Worm (Caenorhabditis elegans) whole organism, L1 larva: Measurements from ENCODE around the gene Y116F11B.2.
A peak's percentile ranks its signal among the peaks of the same experiment; 100 is the strongest.

Experiments used
- C34B4.2 ChIP-seq: sonication (generic microtip); optimal IDR thresholded peaks from 2 replicates; lab custom pipeline; 2017; ENCODE audit warnings: mild to moderate bottlenecking, missing genetic modification characterization, missing compliant biosample characterization
- F16B12.6 ChIP-seq: fragments of 150-350 bp; optimal IDR thresholded peaks from 2 replicates; lab custom pipeline; 2014; ENCODE audit warnings: missing biosample characterization, missing genetic modification characterization
- alr-1 ChIP-seq: fragments of 200-800 bp; sonication (Bioruptor generic); optimal IDR thresholded peaks from 2 replicates; lab custom pipeline; 2018; ENCODE audit warnings: borderline replicate concordance, mild to moderate bottlenecking, missing genetic modification characterization, missing compliant biosample characterization
- aly-2 ChIP-seq: fragments of 150-350 bp; optimal IDR thresholded peaks from 2 replicates; lab custom pipeline; 2014; ENCODE audit warnings: missing biosample characterization, missing genetic modification characterization
- ceh-63 ChIP-seq: fragments of 200-800 bp; sonication (Bioruptor generic); optimal IDR thresholded peaks from 2 replicates; lab custom pipeline; 2018; ENCODE audit warnings: mild to moderate bottlenecking, missing genetic modification characterization, missing compliant biosample characterization
- ceh-8 ChIP-seq: fragments of 200-800 bp; sonication (Bioruptor generic); optimal IDR thresholded peaks from 2 replicates; lab custom pipeline; 2018; ENCODE audit warnings: mild to moderate bottlenecking, missing genetic modification characterization, moderate library complexity, missing compliant biosample characterization
- ceh-88 ChIP-seq: fragments of 200-800 bp; sonication (Bioruptor generic); IDR thresholded peaks from 2 replicates; pipeline ENCODE4 v1.3.6; 2022; ENCODE audit warnings: missing genetic modification characterization, missing compliant biosample characterization
- ces-1 ChIP-seq: fragments of 150-350 bp; optimal IDR thresholded peaks from 2 replicates; lab custom pipeline; 2014; ENCODE audit warnings: missing biosample characterization, missing genetic modification reagents, missing genetic modification characterization
- dsc-1 ChIP-seq: sonication (generic microtip); optimal IDR thresholded peaks from 2 replicates; lab custom pipeline; 2016; ENCODE audit warnings: mild to moderate bottlenecking, missing genetic modification characterization, missing compliant biosample characterization
- efl-1 ChIP-seq, 4 experiments: fragments of 150-350 bp; optimal IDR thresholded peaks in 3 of 4; peaks in 1 of 4; 1 replicate in 1 of 4; 2 replicates in 3 of 4; lab custom pipeline; 2014; ENCODE audit warnings: missing biosample characterization in 2 of 4, missing genetic modification characterization in 2 of 4, missing genetic modification reagents in 2 of 4
- egl-27 ChIP-seq, 2 experiments: fragments of 150-350 bp in 1 of 2; sonication (generic microtip); optimal IDR thresholded peaks; 3 replicates each; lab custom pipeline; 2017 to 2018; ENCODE audit warnings: missing biosample characterization in 2 of 2, missing genetic modification characterization in 2 of 2, missing genetic modification reagents in 2 of 2
- ets-5 ChIP-seq: fragments of 200-800 bp; sonication (Bioruptor generic); IDR thresholded peaks from 2 replicates; pipeline ENCODE4 v1.3.6; 2022; ENCODE audit warnings: missing genetic modification characterization, missing compliant biosample characterization
- fkh-4 ChIP-seq: sonication (generic microtip); optimal IDR thresholded peaks from 2 replicates; lab custom pipeline; 2016; ENCODE audit warnings: missing compliant biosample characterization, missing genetic modification characterization, borderline replicate concordance
- isw-1 ChIP-seq: fragments of 200-800 bp; sonication (Bioruptor generic); IDR thresholded peaks from 2 replicates; pipeline ENCODE4 v1.3.6; 2022; ENCODE audit warnings: missing genetic modification characterization, missing compliant biosample characterization
- lin-14 ChIP-seq: fragments of 200-800 bp; sonication (Bioruptor generic); optimal IDR thresholded peaks from 2 replicates; lab custom pipeline; 2018; ENCODE audit warnings: mild to moderate bottlenecking, missing genetic modification characterization, moderate library complexity, missing compliant biosample characterization
- lin-15B ChIP-seq: fragments of 150-350 bp; sonication (generic microtip); optimal IDR thresholded peaks from 3 replicates; lab custom pipeline; 2014; ENCODE audit warnings: missing biosample characterization, missing genetic modification characterization
- mdl-1 ChIP-seq, 2 experiments: fragments of 150-350 bp; optimal IDR thresholded peaks; 2 replicates each; lab custom pipeline; 2014 to 2017; ENCODE audit warnings: missing biosample characterization in 2 of 2, missing genetic modification characterization in 2 of 2, inconsistent platforms in 1 of 2
- nhr-11 ChIP-seq: fragments of 150-350 bp; optimal IDR thresholded peaks from 2 replicates; lab custom pipeline; 2014; ENCODE audit warnings: missing biosample characterization, missing genetic modification characterization
- nhr-12 ChIP-seq: sonication (generic microtip); optimal IDR thresholded peaks from 2 replicates; lab custom pipeline; 2017; ENCODE audit warnings: missing biosample characterization, missing genetic modification characterization
- nhr-28 ChIP-seq: fragments of 150-350 bp; optimal IDR thresholded peaks from 2 replicates; lab custom pipeline; 2014; ENCODE audit warnings: missing biosample characterization, missing genetic modification characterization
- nhr-71 ChIP-seq: sonication (generic microtip); optimal IDR thresholded peaks from 2 replicates; lab custom pipeline; 2016; ENCODE audit warnings: mild to moderate bottlenecking, missing genetic modification characterization, moderate library complexity, missing compliant biosample characterization
- nhr-76 ChIP-seq: sonication (generic microtip); optimal IDR thresholded peaks from 2 replicates; lab custom pipeline; 2017; ENCODE audit warnings: missing biosample characterization, missing genetic modification characterization
- nhr-85 ChIP-seq: sonication (generic microtip); peaks from one replicate; lab custom pipeline; 2016; ENCODE audit warnings: missing genetic modification characterization, inconsistent platforms, missing compliant biosample characterization
- nhr-90 ChIP-seq: sonication (generic microtip); optimal IDR thresholded peaks from 2 replicates; lab custom pipeline; 2016; ENCODE audit warnings: mild to moderate bottlenecking, missing genetic modification characterization, missing compliant biosample characterization; ENCODE audit not compliant: poor library complexity
- pax-3 ChIP-seq: fragments of 200-800 bp; sonication (Bioruptor generic); optimal IDR thresholded peaks from 2 replicates; lab custom pipeline; 2018; ENCODE audit warnings: mild to moderate bottlenecking, missing genetic modification characterization, moderate library complexity, missing compliant biosample characterization
- snpc-4 ChIP-seq: fragments of 150-350 bp; optimal IDR thresholded peaks from 2 replicates; lab custom pipeline; 2014; ENCODE audit warnings: missing biosample characterization, missing genetic modification characterization
- sox-4 ChIP-seq: sonication (generic microtip); optimal IDR thresholded peaks from 2 replicates; lab custom pipeline; 2016; ENCODE audit warnings: missing genetic modification characterization, missing compliant biosample characterization
- swsn-7 ChIP-seq: sonication (generic microtip); optimal IDR thresholded peaks from 2 replicates; lab custom pipeline; 2016; ENCODE audit warnings: missing genetic modification characterization, missing compliant biosample characterization
- tbx-2 ChIP-seq: sonication (generic microtip); optimal IDR thresholded peaks from 2 replicates; lab custom pipeline; 2016; ENCODE audit warnings: missing genetic modification characterization, missing compliant biosample characterization
- unc-62 ChIP-seq: fragments of 150-350 bp; optimal IDR thresholded peaks from 2 replicates; lab custom pipeline; 2014; ENCODE audit warnings: missing biosample characterization, missing genetic modification reagents, missing genetic modification characterization
- xbp-1 ChIP-seq: sonication (generic microtip); optimal IDR thresholded peaks from 2 replicates; lab custom pipeline; 2016; ENCODE audit warnings: missing genetic modification characterization, missing compliant biosample characterization
- zag-1 ChIP-seq: fragments of 150-350 bp; optimal IDR thresholded peaks from 2 replicates; lab custom pipeline; 2014; ENCODE audit warnings: missing biosample characterization, missing genetic modification characterization
- zip-4 ChIP-seq: fragments of 200-800 bp; sonication (Bioruptor generic); optimal IDR thresholded peaks from 2 replicates; lab custom pipeline; 2018; ENCODE audit warnings: mild to moderate bottlenecking, missing genetic modification characterization, moderate library complexity, missing compliant biosample characterization

Y116F11B.2 gene

ce11 chrV:19771660-19772059, 29.3 kb downstream of the Y116F11B.2 start, which contains the start of gene M162.15:
Gene M162.15 (minus strand): TSS chrV:19771760.
- TF ChIP-seq fkh-4, result no peak
- TF ChIP-seq snpc-4, result no peak

- TF ChIP-seq efl-1 (optimal IDR thresholded peaks at IDR 0.05; lab: Kevin White, UChicago) (no peak), efl-1 (GFP tag; optimal IDR thresholded peaks at IDR 0.05 in 1 of 2; lab: Kevin White, UChicago) (peak in 1 of 2 experiments; percentile 48), ceh-88 (no peak)
Measured at ce11 chrV:19767719-19768118, 33.2 kb downstream of the Y116F11B.2 start.

ce11 chrV:19760751-19761150, 40.2 kb downstream of the Y116F11B.2 start, which contains the start of gene M162.5:
Gene M162.5 (plus strand): TSS chrV:19761051.
- TF ChIP-seq swsn-7 (tag; lab: Kevin White, UChicago), result no peak
- TF ChIP-seq nhr-76 (tag; lab: Kevin White, UChicago), result no peak
- TF ChIP-seq efl-1 (optimal IDR thresholded peaks at IDR 0.05; lab: Kevin White, UChicago), result no peak
- no peak for TF ChIP-seq efl-1 (GFP tag; optimal IDR thresholded peaks at IDR 0.05 in 1 of 2; lab: Kevin White, UChicago)
- TF ChIP-seq ets-5 (GFP tag; lab: Robert Waterston, UW), result no peak
- no peak for TF ChIP-seq ces-1 (GFP tag; lab: Kevin White, UChicago)
- no peak for TF ChIP-seq nhr-90 (tag; lab: Kevin White, UChicago)
- no peak for TF ChIP-seq lin-14 (GFP tag; lab: Kevin White, UChicago)
- no peak for TF ChIP-seq nhr-28 (tag; lab: Kevin White, UChicago)
- no peak for TF ChIP-seq zip-4
- TF ChIP-seq tbx-2, result no peak
- no peak for TF ChIP-seq lin-15B (tag; lab: Kevin White, UChicago)
- TF ChIP-seq egl-27 (tag; optimal IDR thresholded peaks at IDR 0.05; lab: Kevin White, UChicago), result no peak
- TF ChIP-seq ceh-88, result no peak
- no peak for TF ChIP-seq pax-3 (tag; lab: Kevin White, UChicago)
- TF ChIP-seq alr-1, result no peak
- TF ChIP-seq nhr-11 (tag; lab: Kevin White, UChicago), result no peak
- TF ChIP-seq C34B4.2 (tag; lab: Kevin White, UChicago), result no peak

- TF ChIP-seq xbp-1 (tag; lab: Kevin White, UChicago) (no peak), nhr-85 (peak; percentile 1), aly-2 (tag; lab: Kevin White, UChicago) (no peak), nhr-12 (tag; lab: Kevin White, UChicago) (no peak), ceh-8 (GFP tag; lab: Kevin White, UChicago) (no peak)
Measured at ce11 chrV:19759282-19759681, 41.7 kb downstream of the Y116F11B.2 start.

ce11 chrV:19756253-19756652, 44.7 kb downstream of the Y116F11B.2 start, which contains the start of gene W04E12.9:
Gene W04E12.9 (plus strand): TSS chrV:19756553.
- TF ChIP-seq nhr-71, result no peak
- no peak for TF ChIP-seq efl-1 (optimal IDR thresholded peaks at IDR 0.05; lab: Kevin White, UChicago)
- TF ChIP-seq efl-1 (GFP tag; optimal IDR thresholded peaks at IDR 0.05 in 1 of 2; lab: Kevin White, UChicago), result no peak
- no peak for TF ChIP-seq unc-62 (GFP tag; lab: Kevin White, UChicago)
- TF ChIP-seq F16B12.6 (tag; lab: Kevin White, UChicago), result no peak
- TF ChIP-seq ceh-63 (GFP tag; lab: Kevin White, UChicago), result no peak
- TF ChIP-seq isw-1, result no peak
- TF ChIP-seq snpc-4, result no peak
- TF ChIP-seq fkh-4, result no peak
- no peak for TF ChIP-seq zag-1 (tag; lab: Kevin White, UChicago)
- no peak for TF ChIP-seq ets-5 (GFP tag; lab: Robert Waterston, UW)
- TF ChIP-seq dsc-1 (tag; lab: Kevin White, UChicago), result no peak
- no peak for TF ChIP-seq sox-4 (tag; lab: Kevin White, UChicago)
- no peak for TF ChIP-seq mdl-1 (tag; optimal IDR thresholded peaks at IDR 0.05; lab: Kevin White, UChicago)
